Worm (Caenorhabditis elegans): ENCODE data around the gene toh-1.

DNA sequence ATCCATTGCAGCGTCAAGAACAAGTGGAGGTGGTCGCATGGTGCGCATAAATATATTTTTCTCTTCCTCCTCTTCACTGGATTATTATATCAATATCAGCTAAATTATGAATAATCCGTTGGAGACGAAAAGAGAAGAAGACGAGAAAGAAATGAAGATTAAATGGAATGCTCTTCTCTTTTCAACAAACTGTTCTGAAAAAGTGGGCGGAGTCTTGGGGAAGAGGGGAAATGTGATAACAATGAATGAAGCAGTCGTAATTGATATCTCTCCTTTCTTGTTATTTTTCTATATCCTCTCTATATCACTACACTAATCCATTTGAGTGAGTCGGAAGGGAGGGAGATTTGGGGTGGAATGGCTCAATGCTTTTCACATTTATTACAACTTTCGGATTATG, 49.5 kb downstream of the toh-1 start, which contains the start of gene arcp-1:
- TF ChIP-seq klf-2 (GFP tag; conservative IDR thresholded peaks at IDR 0.05) = no peak
- TF ChIP-seq ref-1 (GFP tag; conservative IDR thresholded peaks at IDR 0.05) = no peak
- no peak for TF ChIP-seq ztf-29 (GFP tag; IDR thresholded peaks at IDR 0.05)
- TF ChIP-seq flt-1 (GFP tag; IDR thresholded peaks at IDR 0.05) = no peak
- TF ChIP-seq ztf-23 (GFP tag; IDR thresholded peaks at IDR 0.05) = no peak
